Fruit fly (Drosophila melanogaster): ENCODE results near the gene mtSSB.

Gene mtSSB

DNA sequence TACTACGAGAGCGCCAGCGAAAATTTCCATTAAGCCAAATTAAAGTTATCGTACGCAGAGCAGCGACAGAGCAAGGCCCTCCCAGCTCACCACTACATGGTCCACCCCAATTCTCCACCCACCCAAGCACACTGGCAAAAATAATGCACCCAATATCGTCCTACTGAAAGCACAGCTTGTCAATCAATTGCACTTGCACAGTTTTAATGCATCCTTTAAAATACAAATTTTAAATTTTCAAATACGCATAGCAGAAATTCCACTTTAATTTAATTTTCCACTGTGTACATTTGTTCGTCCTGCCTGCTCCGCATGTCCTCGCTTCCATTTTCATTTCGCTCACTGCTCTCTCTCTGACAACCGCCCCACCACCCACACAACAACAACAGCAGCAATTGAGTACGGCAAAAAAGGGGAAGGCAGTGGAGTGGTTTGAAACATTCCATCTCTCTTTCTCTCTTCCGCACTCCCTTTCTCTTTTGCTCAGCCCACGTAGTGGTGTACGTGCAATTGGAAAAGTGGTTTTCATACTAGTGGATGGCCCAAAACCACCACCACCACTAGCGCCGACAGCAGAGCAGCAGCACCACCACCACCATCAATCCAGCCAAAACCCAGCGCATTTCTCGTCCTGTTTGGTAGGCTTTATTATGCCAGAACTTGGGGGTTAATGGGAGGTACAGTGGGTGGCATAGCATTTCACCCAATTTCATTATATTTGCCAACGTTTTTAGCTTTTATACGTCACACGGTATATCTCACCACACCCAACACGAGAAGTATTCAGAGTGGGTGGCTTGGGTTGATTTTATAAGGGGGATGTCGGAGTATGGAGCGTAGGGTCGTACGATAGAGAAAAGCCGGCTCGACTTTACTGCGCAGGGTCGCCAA is 42.8 kb upstream of the mtSSB start (continued):
- TF ChIP-seq ham (GFP tag; IDR thresholded peaks at IDR 0.05), result no peak
- no peak for TF ChIP-seq CG7271 (tag; optimal IDR thresholded peaks at IDR 0.05)
- TF ChIP-seq CG12942 (GFP tag; optimal IDR thresholded peaks at IDR 0.05), result peak; percentile 32
- TF ChIP-seq Hr51 (GFP tag; optimal IDR thresholded peaks at IDR 0.05), result peak; percentile 25 to 72
- no peak for TF ChIP-seq yki (optimal IDR thresholded peaks at IDR 0.05)
- peak; percentile 89 for TF ChIP-seq CG6683 (GFP tag; optimal IDR thresholded peaks at IDR 0.05)
- peak; percentile 58 for TF ChIP-seq CG15601 (tag; optimal IDR thresholded peaks at IDR 0.05)
- peak; percentile 52 for TF ChIP-seq HLH54F (GFP tag; optimal IDR thresholded peaks at IDR 0.05)
- no peak for TF ChIP-seq CG10321 (GFP tag; IDR thresholded peaks at IDR 0.05)
- no peak for TF ChIP-seq prd (optimal IDR thresholded peaks at IDR 0.05)
- TF ChIP-seq prd (GFP tag; IDR thresholded peaks at IDR 0.05), result peak; percentile 86
- no peak for TF ChIP-seq amos (GFP tag; IDR thresholded peaks at IDR 0.05; ENCODE audit: partially characterized antibody)
- TF ChIP-seq CHES-1-like (GFP tag; optimal IDR thresholded peaks at IDR 0.05), result peak; percentile 43
- TF ChIP-seq HLH3B (GFP tag; IDR thresholded peaks at IDR 0.05), result peak; percentile 92
- no peak for TF ChIP-seq CG14860 (GFP tag; IDR thresholded peaks at IDR 0.05; ENCODE audit: partially characterized antibody)
- TF ChIP-seq pho (GFP tag; optimal IDR thresholded peaks at IDR 0.05), result peak; percentile 39
- peak; percentile 77 for TF ChIP-seq grau (tag; optimal IDR thresholded peaks at IDR 0.05)
- TF ChIP-seq CG2875 (GFP tag; optimal IDR thresholded peaks at IDR 0.05), result peak; percentile 26
- TF ChIP-seq E2f2 (GFP tag; IDR thresholded peaks at IDR 0.05), result no peak
- peak; percentile 47 for TF ChIP-seq CG13624 (GFP tag; optimal IDR thresholded peaks at IDR 0.05)
- peak; percentile 39 for TF ChIP-seq gcm (GFP tag; optimal IDR thresholded peaks at IDR 0.05)
- TF ChIP-seq Hr3 (GFP tag; optimal IDR thresholded peaks at IDR 0.05), result peak; percentile 44
- TF ChIP-seq lilli (GFP tag; optimal IDR thresholded peaks at IDR 0.05), result peak; percentile 66
- 0 out of 2 replicates have a peak, but pooled peaks have one; percentile 31 for TF ChIP-seq CkIIα-i1 (GFP tag; IDR thresholded peaks at IDR 0.05)
- TF ChIP-seq CG31388 (GFP tag; optimal IDR thresholded peaks at IDR 0.05), result peak; percentile 32
- peak; percentile 66 for TF ChIP-seq Nf-YC (tag; optimal IDR thresholded peaks at IDR 0.05)
- TF ChIP-seq CG7556 (GFP tag; optimal IDR thresholded peaks at IDR 0.05), result peak; percentile 88
- peak; percentile 65 for TF ChIP-seq Six4 (GFP tag; optimal IDR thresholded peaks at IDR 0.05)
- TF ChIP-seq Drgx (GFP tag; IDR thresholded peaks at IDR 0.05), result peak; percentile 77
- peak; percentile 86 for TF ChIP-seq Hand (GFP tag; optimal IDR thresholded peaks at IDR 0.05)
- TF ChIP-seq CG1832 (GFP tag; optimal IDR thresholded peaks at IDR 0.05), result peak; percentile 67
- TF ChIP-seq CG11723 (GFP tag; optimal IDR thresholded peaks at IDR 0.05), result peak; percentile 56
- peak; percentile 87 for TF ChIP-seq CG15514 (GFP tag; optimal IDR thresholded peaks at IDR 0.05)
- TF ChIP-seq CG14014 (GFP tag; IDR thresholded peaks at IDR 0.05), result 0 out of 2 replicates have a peak, but pooled peaks have one; percentile 35
- peak; percentile 75 for TF ChIP-seq Taf1 (GFP tag; IDR thresholded peaks at IDR 0.05)
- TF ChIP-seq Eip74EF (GFP tag; optimal IDR thresholded peaks at IDR 0.05), result peak in 1 of 2 experiments; percentile 58
- peak; percentile 58 for TF ChIP-seq CG9817 (tag; optimal IDR thresholded peaks at IDR 0.05)
- TF ChIP-seq Tbp (GFP tag; optimal IDR thresholded peaks at IDR 0.05), result no peak
- 0 out of 4 replicates have a peak, but pooled peaks have one; percentile 10 for TF ChIP-seq Dll (GFP tag; IDR thresholded peaks at IDR 0.05; ENCODE audit: partially characterized antibody)
- TF ChIP-seq CG12104 (GFP tag; optimal IDR thresholded peaks at IDR 0.05), result peak; percentile 82
- peak; percentile 17 for TF ChIP-seq jing (GFP tag; optimal IDR thresholded peaks at IDR 0.05)
- TF ChIP-seq Stat92E (GFP tag; optimal IDR thresholded peaks at IDR 0.05), result no peak
- TF ChIP-seq bcd (GFP tag; optimal IDR thresholded peaks at IDR 0.05), result peak; percentile 84
- TF ChIP-seq CG15269 (tag; optimal IDR thresholded peaks at IDR 0.05), result peak; percentile 71
- TF ChIP-seq eyg (GFP tag; optimal IDR thresholded peaks at IDR 0.05), result peak; percentile 87
- TF ChIP-seq tx (GFP tag; optimal IDR thresholded peaks at IDR 0.05), result no peak
- TF ChIP-seq cad (GFP tag; optimal IDR thresholded peaks at IDR 0.05), result no peak
- TF ChIP-seq CG13424 (tag; optimal IDR thresholded peaks at IDR 0.05), result peak; percentile 79

Measured in whole organism, embryonic.